Worm (Caenorhabditis elegans): ENCODE results near the gene F31E3.2.

Gene F31E3.2

DNA sequence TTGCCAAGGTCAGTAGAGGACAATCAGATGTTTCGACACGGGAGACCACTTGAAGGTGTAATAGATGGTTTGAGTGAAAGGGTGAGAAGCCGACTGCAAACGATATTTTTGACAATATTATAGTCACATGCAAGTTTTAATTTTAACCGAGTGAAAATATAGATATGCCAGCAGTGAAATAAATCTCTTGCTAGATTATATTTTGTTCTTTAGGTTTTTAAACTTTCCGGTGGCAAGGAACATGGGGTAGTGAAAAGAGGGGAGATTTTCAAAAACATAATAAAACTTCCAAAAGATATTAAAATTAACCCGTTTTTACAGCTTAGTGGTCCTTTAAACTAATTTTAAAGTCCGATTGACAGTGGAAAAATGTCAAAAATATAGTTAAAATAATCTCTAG, 31.6 kb downstream of the F31E3.2 start, which contains the start of gene C06E8.5:
TSS of gene C06E8.5 (minus strand) at position 101 of the 400 bp plus-strand sequence.
- TF ChIP-seq F16B12.6 (tag; optimal IDR thresholded peaks at IDR 0.05) (no peak), nhr-11 (tag; optimal IDR thresholded peaks at IDR 0.05) (no peak), nhr-90 (tag; optimal IDR thresholded peaks at IDR 0.05; ENCODE audit: poor library complexity) (no peak), rnt-1 (tag; optimal IDR thresholded peaks at IDR 0.05) (no peak), egl-27 (tag; optimal IDR thresholded peaks at IDR 0.05) (no peak), Y116A8C.19 (tag; optimal IDR thresholded peaks at IDR 0.05; ENCODE audit: borderline replicate concordance) (no peak), hlh-17 (GFP tag; optimal IDR thresholded peaks at IDR 0.05; ENCODE audit: borderline replicate concordance) (no peak), ama-1 (optimal IDR thresholded peaks at IDR 0.05) (no peak), unc-130 (tag; optimal IDR thresholded peaks at IDR 0.05) (no peak), skn-1 (tag; optimal IDR thresholded peaks at IDR 0.05) (no peak), elt-2 (tag; optimal IDR thresholded peaks at IDR 0.05) (no peak)

ce11 chrIII:7008836-7009235, 35.1 kb downstream of the F31E3.2 start, which contains the start of gene lgc-38:
TSS of gene lgc-38 (plus strand) at chrIII:7009136.
- no peak for TF ChIP-seq hlh-4 (tag; optimal IDR thresholded peaks at IDR 0.05)
- peak; percentile 7 for TF ChIP-seq lin-14 (GFP tag; optimal IDR thresholded peaks at IDR 0.05)

- TF ChIP-seq lin-14 (GFP tag; optimal IDR thresholded peaks at IDR 0.05) (peak; percentile 52), efl-1 (optimal IDR thresholded peaks at IDR 0.05) (no peak), efl-1 (GFP tag; optimal IDR thresholded peaks at IDR 0.05 in 1 of 2) (peak in 1 of 2 experiments; percentile 57), Y116A8C.19 (tag; optimal IDR thresholded peaks at IDR 0.05; ENCODE audit: borderline replicate concordance) (no peak)
Measured at ce11 chrIII:7012060-7012459, 38.3 kb downstream of the F31E3.2 start.

DNA sequence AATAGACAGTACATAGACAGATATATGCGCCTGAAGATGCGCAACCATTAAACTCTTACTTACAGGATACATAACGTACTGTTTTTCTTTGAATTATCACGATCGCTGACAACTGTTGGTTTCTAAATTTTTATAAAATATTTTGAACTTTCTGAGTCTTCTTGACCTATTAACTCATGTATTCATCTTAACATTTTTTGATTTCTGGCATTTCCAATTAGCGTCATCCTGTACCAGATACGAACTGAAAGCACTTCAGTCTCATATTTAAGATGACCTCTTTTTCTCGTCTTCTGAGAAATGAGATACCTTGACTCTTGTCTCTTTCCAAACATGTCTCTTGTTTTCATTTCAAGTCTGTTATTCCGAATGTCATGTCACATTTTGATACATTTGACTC, 40.0 kb downstream of the F31E3.2 start:
- TF ChIP-seq nhr-11 (tag; optimal IDR thresholded peaks at IDR 0.05) (no peak), lin-13 (GFP tag; optimal IDR thresholded peaks at IDR 0.05) (no peak), nhr-71 (tag; optimal IDR thresholded peaks at IDR 0.05) (no peak), efl-1 (optimal IDR thresholded peaks at IDR 0.05) (no peak), efl-1 (GFP tag; optimal IDR thresholded peaks at IDR 0.05 in 1 of 2) (no peak), Y116A8C.19 (tag; optimal IDR thresholded peaks at IDR 0.05; ENCODE audit: borderline replicate concordance) (no peak), lin-15B (tag; optimal IDR thresholded peaks at IDR 0.05) (no peak), C16A3.4 (tag; optimal IDR thresholded peaks at IDR 0.05) (no peak), snu-23 (GFP tag; optimal IDR thresholded peaks at IDR 0.05) (no peak), fos-1 (tag; optimal IDR thresholded peaks at IDR 0.05) (no peak)

DNA sequence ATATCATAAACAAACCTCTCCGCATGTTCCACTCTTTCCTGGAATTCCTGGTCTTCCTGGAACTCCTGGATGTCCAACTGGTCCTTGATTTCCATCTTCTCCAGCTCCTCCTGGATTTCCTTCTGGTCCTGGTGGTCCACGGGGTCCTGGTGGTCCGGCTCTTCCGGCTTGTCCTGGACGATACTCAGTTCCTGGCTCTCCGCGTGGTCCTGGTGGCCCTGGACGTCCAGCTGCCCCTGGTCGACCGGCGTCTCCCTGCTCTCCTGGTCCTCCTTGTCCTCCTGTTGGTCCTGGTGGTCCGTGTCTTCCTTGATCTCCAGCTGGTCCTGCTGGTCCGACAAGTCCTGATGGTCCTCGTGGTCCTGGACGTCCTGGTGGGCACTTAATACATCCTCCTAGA, 45.9 kb downstream of the F31E3.2 start:
- TF ChIP-seq hlh-17 (GFP tag; optimal IDR thresholded peaks at IDR 0.05; ENCODE audit: borderline replicate concordance) (no peak), C04F5.9 (tag; optimal IDR thresholded peaks at IDR 0.05) (no peak), lin-39 (tag; optimal IDR thresholded peaks at IDR 0.05) (no peak), aly-2 (tag; optimal IDR thresholded peaks at IDR 0.05) (no peak), vab-15 (tag; optimal IDR thresholded peaks at IDR 0.05) (no peak), fos-1 (tag; optimal IDR thresholded peaks at IDR 0.05) (no peak), unc-130 (tag; optimal IDR thresholded peaks at IDR 0.05) (no peak), snpc-4 (tag; optimal IDR thresholded peaks at IDR 0.05) (no peak)

- TF ChIP-seq tbx-2 (tag; optimal IDR thresholded peaks at IDR 0.05) (no peak), lir-3 (tag; optimal IDR thresholded peaks at IDR 0.05; ENCODE audit: poor library complexity) (no peak), lin-13 (GFP tag; optimal IDR thresholded peaks at IDR 0.05) (no peak)
Measured at ce11 chrIII:7020500-7020899, 46.7 kb downstream of the F31E3.2 start, which contains the start of gene col-8. TSS of gene col-8 (minus strand) at chrIII:7020600.

- TF ChIP-seq aha-1 (tag; optimal IDR thresholded peaks at IDR 0.05) (no peak), skn-1 (tag; optimal IDR thresholded peaks at IDR 0.05) (peak; percentile 33), fos-1 (tag; optimal IDR thresholded peaks at IDR 0.05) (peak; percentile 31), nhr-90 (tag; optimal IDR thresholded peaks at IDR 0.05; ENCODE audit: poor library complexity) (peak; percentile 46), ceh-63 (GFP tag; optimal IDR thresholded peaks at IDR 0.05) (no peak), dpl-1 (GFP tag; optimal IDR thresholded peaks at IDR 0.05) (peak; percentile 58 to 73 (median 70)), sptf-1 (tag; optimal IDR thresholded peaks at IDR 0.05) (no peak), vab-15 (tag; optimal IDR thresholded peaks at IDR 0.05) (no peak), elt-2 (tag; optimal IDR thresholded peaks at IDR 0.05) (no peak), egl-13 (tag; optimal IDR thresholded peaks at IDR 0.05) (no peak), pax-3 (tag; optimal IDR thresholded peaks at IDR 0.05) (no peak), elt-3 (tag; optimal IDR thresholded peaks at IDR 0.05) (no peak), pqm-1 (tag; optimal IDR thresholded peaks at IDR 0.05) (no peak), nhr-76 (tag; optimal IDR thresholded peaks at IDR 0.05) (no peak), fkh-8 (tag; optimal IDR thresholded peaks at IDR 0.05) (peak; percentile 42), mab-9 (GFP tag; IDR thresholded peaks at IDR 0.05) (no peak), unc-130 (tag; optimal IDR thresholded peaks at IDR 0.05) (no peak), mdl-1 (tag; optimal IDR thresholded peaks at IDR 0.05) (no peak)
Measured at ce11 chrIII:7021156-7021637, 47.4 kb downstream of the F31E3.2 start, which contains the start of gene rfl-1. TSS of gene rfl-1 (plus strand) at chrIII:7021206.

Measured in whole organism, L1 larva.